Fruit fly (Drosophila melanogaster) whole organism, prepupa: Measurements from ENCODE around the gene CG7366.

ENCODE experiments used
- Blimp-1 ChIP-seq: fragments of 200-800 bp; sonication (Bioruptor generic); optimal IDR thresholded peaks from 3 replicates; lab custom pipeline; 2017; ENCODE audit warnings: missing biosample characterization, missing genetic modification characterization, mild to moderate bottlenecking, moderate library complexity, missing genetic modification reagents
- CG11294 ChIP-seq: fragments of 200-800 bp; sonication (Bioruptor generic); IDR thresholded peaks from 2 replicates; pipeline ENCODE4 v1.3.6; 2022; ENCODE audit warnings: missing biosample characterization, missing genetic modification characterization
- CG15336 ChIP-seq: fragments of 200-800 bp; sonication (Bioruptor generic); IDR thresholded peaks from 2 replicates; pipeline ENCODE4 v1.3.6; 2022; ENCODE audit warnings: missing biosample characterization, missing genetic modification characterization
- CG1621 ChIP-seq: fragments of 200-800 bp; sonication (Bioruptor generic); optimal IDR thresholded peaks from 3 replicates; lab custom pipeline; 2018; ENCODE audit warnings: missing biosample characterization, mild to moderate bottlenecking, missing genetic modification characterization
- CG6163 ChIP-seq: fragments of 200-800 bp; sonication (Bioruptor generic); IDR thresholded peaks from 3 replicates; pipeline ENCODE4 v1.3.6; 2022; ENCODE audit warnings: missing biosample characterization, missing genetic modification characterization
- CG6792 ChIP-seq: fragments of 200-800 bp; sonication (Bioruptor generic); optimal IDR thresholded peaks from 3 replicates; lab custom pipeline; 2016; ENCODE audit warnings: missing biosample characterization, missing genetic modification characterization
- CG6808 ChIP-seq: fragments of 200-800 bp; sonication (Bioruptor generic); optimal IDR thresholded peaks from 3 replicates; lab custom pipeline; 2017; ENCODE audit warnings: missing biosample characterization, missing genetic modification characterization, mild to moderate bottlenecking, moderate library complexity, missing genetic modification reagents
- CG6854 ChIP-seq: fragments of 200-800 bp; sonication (Bioruptor generic); optimal IDR thresholded peaks from 2 replicates; lab custom pipeline; 2017; ENCODE audit warnings: missing biosample characterization, mild to moderate bottlenecking, missing genetic modification characterization
- CG7368 ChIP-seq: fragments of 200-800 bp; sonication (Bioruptor generic); optimal IDR thresholded peaks from 3 replicates; lab custom pipeline; 2016; ENCODE audit warnings: missing biosample characterization, missing genetic modification characterization
- CG8119 ChIP-seq: fragments of 200-800 bp; sonication (Bioruptor generic); IDR thresholded peaks from 3 replicates; pipeline ENCODE4 v1.3.6; 2022; ENCODE audit warnings: missing biosample characterization, missing genetic modification characterization
- CG8632 ChIP-seq: fragments of 200-800 bp; sonication (Bioruptor generic); optimal IDR thresholded peaks from 3 replicates; lab custom pipeline; 2016; ENCODE audit warnings: missing biosample characterization, missing genetic modification characterization
- CG9139 ChIP-seq: fragments of 200-800 bp; sonication (Bioruptor generic); optimal IDR thresholded peaks from 3 replicates; lab custom pipeline; 2017; ENCODE audit warnings: missing biosample characterization, mild to moderate bottlenecking, missing genetic modification characterization
- Eip93F ChIP-seq: fragments of 200-800 bp; sonication (Bioruptor generic); optimal IDR thresholded peaks from 2 replicates; lab custom pipeline; 2016; ENCODE audit warnings: missing biosample characterization, mild to moderate bottlenecking, missing genetic modification characterization
- Ets21C ChIP-seq: fragments of 200-800 bp; sonication (Bioruptor generic); optimal IDR thresholded peaks from 3 replicates; lab custom pipeline; 2016; ENCODE audit warnings: missing biosample characterization, missing genetic modification characterization
- Ets96B ChIP-seq: fragments of 200-800 bp; optimal IDR thresholded peaks from 2 replicates; lab custom pipeline; 2019; ENCODE audit warnings: missing biosample characterization, mild to moderate bottlenecking, missing genetic modification characterization, moderate library complexity
- Gug ChIP-seq: fragments of 200-800 bp; sonication (Bioruptor generic); IDR thresholded peaks from 2 replicates; pipeline ENCODE4 v1.3.6; 2022; ENCODE audit warnings: missing biosample characterization, missing genetic modification characterization
- Hr39 ChIP-seq: fragments of 200-800 bp; sonication (Bioruptor generic); optimal IDR thresholded peaks from 2 replicates; lab custom pipeline; 2016; ENCODE audit warnings: missing biosample characterization, missing genetic modification characterization
- Hr4 ChIP-seq: fragments of 200-800 bp; sonication (Bioruptor generic); optimal IDR thresholded peaks from 3 replicates; lab custom pipeline; 2016; ENCODE audit warnings: missing biosample characterization, missing genetic modification characterization
- Lpt ChIP-seq: fragments of 200-800 bp; sonication (Bioruptor generic); optimal IDR thresholded peaks from 3 replicates; lab custom pipeline; 2016; ENCODE audit warnings: missing biosample characterization, missing genetic modification characterization
- Met ChIP-seq: fragments of 200-800 bp; sonication (Bioruptor generic); optimal IDR thresholded peaks from 3 replicates; lab custom pipeline; 2016; ENCODE audit warnings: missing biosample characterization, missing genetic modification characterization
- Smox ChIP-seq: fragments of 200-800 bp; sonication (Bioruptor generic); optimal IDR thresholded peaks from 3 replicates; lab custom pipeline; 2016; ENCODE audit warnings: missing biosample characterization, missing genetic modification characterization
- Sox102F ChIP-seq: fragments of 200-800 bp; sonication (Bioruptor generic); optimal IDR thresholded peaks from 2 replicates; lab custom pipeline; 2016; ENCODE audit warnings: missing biosample characterization, mild to moderate bottlenecking, missing genetic modification characterization
- Sox14 ChIP-seq: fragments of 200-800 bp; sonication (Bioruptor generic); optimal IDR thresholded peaks from 3 replicates; lab custom pipeline; 2016; ENCODE audit warnings: missing biosample characterization, missing genetic modification characterization
- achi ChIP-seq: fragments of 200-800 bp; sonication (Bioruptor generic); optimal IDR thresholded peaks from 3 replicates; lab custom pipeline; 2016; ENCODE audit warnings: missing biosample characterization, missing genetic modification characterization
- cyc ChIP-seq: fragments of 200-800 bp; sonication (Bioruptor generic); optimal IDR thresholded peaks from 3 replicates; lab custom pipeline; 2016; ENCODE audit warnings: missing biosample characterization, missing genetic modification characterization
- dac ChIP-seq: fragments of 200-800 bp; sonication (Bioruptor generic); optimal IDR thresholded peaks from 2 replicates; lab custom pipeline; 2017; ENCODE audit warnings: missing biosample characterization, mild to moderate bottlenecking, missing genetic modification characterization
- dsx ChIP-seq: fragments of 200-800 bp; optimal IDR thresholded peaks from 3 replicates; lab custom pipeline; 2019; ENCODE audit warnings: missing biosample characterization, mild to moderate bottlenecking, missing genetic modification characterization, moderate library complexity; ENCODE audit not compliant: poor library complexity, severe bottlenecking
- eg ChIP-seq: fragments of 200-800 bp; sonication (Bioruptor generic); IDR thresholded peaks from 3 replicates; pipeline ENCODE4 v1.3.6; 2022; ENCODE audit warnings: missing biosample characterization, missing genetic modification characterization
- fd59A ChIP-seq: fragments of 200-800 bp; sonication (Bioruptor generic); optimal IDR thresholded peaks from 2 replicates; lab custom pipeline; 2017; ENCODE audit warnings: missing biosample characterization, mild to moderate bottlenecking, missing genetic modification characterization, missing genetic modification reagents
- fd85E ChIP-seq: fragments of 200-800 bp; sonication (Bioruptor generic); optimal IDR thresholded peaks from 3 replicates; lab custom pipeline; 2016; ENCODE audit warnings: missing biosample characterization, missing genetic modification characterization
- lz ChIP-seq: fragments of 200-800 bp; sonication (Bioruptor generic); optimal IDR thresholded peaks from 3 replicates; lab custom pipeline; 2016; ENCODE audit warnings: missing biosample characterization, missing genetic modification characterization
- net ChIP-seq: fragments of 200-800 bp; sonication (Bioruptor generic); optimal IDR thresholded peaks from 3 replicates; lab custom pipeline; 2016; ENCODE audit warnings: missing biosample characterization, missing genetic modification characterization
- svp ChIP-seq: fragments of 200-800 bp; sonication (Bioruptor generic); peaks from one replicate; lab custom pipeline; 2016; ENCODE audit warnings: missing biosample characterization, missing genetic modification characterization
- topi ChIP-seq: fragments of 200-800 bp; sonication (Bioruptor generic); optimal IDR thresholded peaks from 3 replicates; lab custom pipeline; 2016; ENCODE audit warnings: missing biosample characterization, missing genetic modification characterization
- vri ChIP-seq: fragments of 200-800 bp; sonication (Bioruptor generic); optimal IDR thresholded peaks from 3 replicates; lab custom pipeline; 2016; ENCODE audit warnings: missing biosample characterization, mild to moderate bottlenecking, missing genetic modification characterization

Gene CG7366

DNA sequence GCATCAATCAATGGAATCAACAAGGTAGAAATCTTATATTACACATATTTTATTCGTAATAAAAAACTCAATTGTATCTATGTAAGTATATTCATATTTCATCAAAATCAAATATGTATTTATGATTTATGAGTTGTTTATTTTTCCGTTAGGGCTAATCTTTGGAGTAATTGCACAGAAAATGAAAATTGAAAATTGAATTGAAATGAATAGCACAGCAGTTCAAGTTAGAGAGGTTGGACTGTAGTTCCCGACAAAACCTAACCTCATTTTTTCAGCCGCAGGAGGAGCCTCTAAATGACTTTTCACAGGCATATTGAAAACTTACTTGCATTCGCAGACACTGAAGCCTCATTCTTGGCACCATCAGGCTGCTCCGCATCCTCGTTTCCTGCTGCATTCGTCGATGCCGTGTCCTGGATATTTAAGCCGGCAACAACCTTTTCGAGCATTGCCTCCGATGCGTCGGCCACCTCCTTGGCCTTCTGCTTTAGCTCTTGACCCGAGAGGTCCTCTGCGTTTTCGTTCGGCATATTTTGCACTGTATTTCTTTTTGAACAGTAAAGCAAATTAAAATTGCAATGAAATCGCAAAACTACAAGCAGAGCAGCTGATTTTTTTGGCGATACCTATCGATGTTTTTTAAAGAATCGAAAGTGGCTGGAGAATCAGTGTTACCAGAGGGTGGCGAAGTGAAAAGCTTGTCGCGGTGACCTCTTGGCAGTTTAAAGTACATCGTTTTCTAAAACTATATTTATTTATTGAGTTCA, 24.2 kb downstream of the CG7366 start, which contains the start of gene Nmt (continued):
- TF ChIP-seq CG6808 (GFP tag; lab: Kevin White, UChicago), result no peak
- TF ChIP-seq Hr39 (GFP tag; lab: Kevin White, UChicago), result peak; percentile 42
- no peak for TF ChIP-seq Sox14 (GFP tag; lab: Kevin White, UChicago)
- TF ChIP-seq cyc, result no peak
- no peak for TF ChIP-seq Ets96B (tag; lab: Kevin White, UChicago)
- TF ChIP-seq CG9139 (GFP tag; lab: Kevin White, UChicago), result no peak
- no peak for TF ChIP-seq topi (GFP tag; lab: Kevin White, UChicago)
- TF ChIP-seq svp, result no peak
- peak; percentile 52 for TF ChIP-seq CG6792 (GFP tag; lab: Kevin White, UChicago)
- TF ChIP-seq Sox102F, result no peak
- TF ChIP-seq lz (GFP tag; lab: Kevin White, UChicago), result peak; percentile 39
- TF ChIP-seq fd59A (GFP tag; lab: Kevin White, UChicago), result no peak
- TF ChIP-seq Ets21C (GFP tag; lab: Kevin White, UChicago), result no peak
- no peak for TF ChIP-seq CG7368 (GFP tag; lab: Kevin White, UChicago)
- no peak for TF ChIP-seq CG1621
- no peak for TF ChIP-seq fd85E (GFP tag; lab: Kevin White, UChicago)
- TF ChIP-seq achi, result peak; percentile 44
- no peak for TF ChIP-seq vri (GFP tag; lab: Kevin White, UChicago)
- TF ChIP-seq Gug (GFP tag; lab: Robert Waterston, UW), result no peak
- TF ChIP-seq CG8632 (GFP tag; lab: Kevin White, UChicago), result peak; percentile 24
- TF ChIP-seq Blimp-1 (GFP tag; lab: Kevin White, UChicago), result no peak
- TF ChIP-seq Smox (GFP tag; lab: Kevin White, UChicago), result no peak
- TF ChIP-seq CG15336 (GFP tag; lab: Robert Waterston, UW), result peak; percentile 77
- peak; percentile 52; the same call in 2 of the 3 replicates for TF ChIP-seq CG8119 (GFP tag; lab: Robert Waterston, UW)
- TF ChIP-seq CG6163 (GFP tag; lab: Robert Waterston, UW), result peak; percentile 58; the same call in 1 of the 3 replicates
- TF ChIP-seq Eip93F (GFP tag; lab: Kevin White, UChicago), result no peak
- TF ChIP-seq Hr4 (GFP tag; lab: Kevin White, UChicago), result no peak
- TF ChIP-seq dsx (GFP tag; lab: Kevin White, UChicago), result no peak
- no peak for TF ChIP-seq net (GFP tag; lab: Kevin White, UChicago)
- no peak for TF ChIP-seq CG11294 (GFP tag; lab: Robert Waterston, UW)
- TF ChIP-seq Lpt (GFP tag; lab: Kevin White, UChicago), result no peak
- no peak for TF ChIP-seq Met (GFP tag; lab: Kevin White, UChicago)
- no peak for TF ChIP-seq CG6854 (GFP tag; lab: Kevin White, UChicago)
- TF ChIP-seq, all 60 proteins: peak for 20

DNA sequence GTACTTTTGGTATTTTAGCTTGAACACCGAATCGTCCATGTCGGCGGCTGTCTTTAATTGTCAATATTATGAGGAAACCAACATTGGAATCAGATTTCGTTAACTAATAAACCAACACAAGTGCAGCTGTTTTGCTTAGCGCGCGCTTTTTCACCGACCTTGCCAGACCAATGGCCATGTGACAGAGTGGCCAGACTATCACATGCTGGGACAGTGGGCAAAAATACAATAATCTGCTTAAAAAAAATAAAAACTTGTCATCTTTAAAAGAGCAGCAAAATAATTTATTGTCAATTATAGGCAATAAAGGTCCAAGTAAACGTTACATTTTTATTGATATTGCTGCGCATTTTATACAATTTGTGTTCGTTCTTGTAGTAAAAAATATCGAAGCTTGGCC, 26.4 kb downstream of the CG7366 start, which contains the start of gene RecQ4:
RecQ4 (minus strand) TSS at position 161 of the 400 bp plus-strand sequence.
- no peak for TF ChIP-seq dac
- peak; percentile 20 for TF ChIP-seq Hr39 (GFP tag; lab: Kevin White, UChicago)
- TF ChIP-seq lz (GFP tag; lab: Kevin White, UChicago), result peak; percentile 5

DNA sequence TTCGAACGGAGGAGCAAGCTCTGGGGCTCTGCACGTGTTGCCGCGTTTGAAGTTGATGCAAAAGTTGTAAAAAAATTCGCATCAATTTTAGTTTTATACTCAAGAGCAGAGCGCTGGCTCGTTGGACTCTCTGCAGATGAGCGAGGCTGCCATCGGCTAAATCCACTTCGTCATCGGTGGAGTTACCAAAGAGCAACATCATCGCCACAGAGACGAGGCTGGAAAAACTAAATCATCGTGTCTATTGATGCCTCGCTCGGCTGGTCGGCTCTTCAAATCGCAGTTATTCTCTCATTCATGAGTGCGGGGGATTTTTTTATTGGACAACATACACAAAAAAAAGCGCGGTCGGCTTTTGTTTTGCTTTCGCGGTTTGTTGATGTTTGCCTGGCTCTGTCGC, 36.8 kb downstream of the CG7366 start, which contains the start of gene CG13675:
CG13675 (minus strand) TSS at position 83 of the 400 bp plus-strand sequence.
- TF ChIP-seq eg, result peak; percentile 26; the same call in 1 of the 3 replicates
- TF ChIP-seq CG8632 (GFP tag; lab: Kevin White, UChicago), result no peak
- TF ChIP-seq fd59A (GFP tag; lab: Kevin White, UChicago), result no peak
- 0 out of 3 replicates have a peak, but pooled peaks have one; percentile 24 for TF ChIP-seq CG8119 (GFP tag; lab: Robert Waterston, UW)
